Worm (Caenorhabditis elegans) whole organism, L4 larva: Measurements from ENCODE around the gene C18H7.7.

Source experiments
- T26A8.4 ChIP-seq: fragments of 200-800 bp; sonication (Bioruptor generic); IDR thresholded peaks from 2 replicates; pipeline ENCODE4 v1.3.6; 2022; ENCODE audit warnings: missing genetic modification characterization, missing compliant biosample characterization
- Y75B8A.6 ChIP-seq: fragments of 200-800 bp; sonication (Bioruptor generic); IDR thresholded peaks from 2 replicates; pipeline ENCODE4 v1.3.6; 2022; ENCODE audit warnings: missing genetic modification reagents, missing genetic modification characterization, missing compliant biosample characterization
- ama-1 ChIP-seq: fragments of 150-350 bp; optimal IDR thresholded peaks from 2 replicates; lab custom pipeline; 2014; ENCODE audit warnings: inconsistent platforms, mixed read lengths
- attf-4 ChIP-seq: sonication (generic microtip); optimal IDR thresholded peaks from 3 replicates; lab custom pipeline; 2017; ENCODE audit warnings: missing biosample characterization, missing genetic modification characterization
- ceh-20 ChIP-seq: fragments of 200-800 bp; sonication (Bioruptor generic); IDR thresholded peaks from 2 replicates; pipeline ENCODE4 v1.3.6; 2022; ENCODE audit warnings: missing genetic modification reagents, missing genetic modification characterization, missing compliant biosample characterization
- ceh-28 ChIP-seq: fragments of 150-350 bp; optimal IDR thresholded peaks from 2 replicates; lab custom pipeline; 2014; ENCODE audit warnings: missing biosample characterization, missing genetic modification reagents, missing genetic modification characterization
- ceh-32 ChIP-seq: sonication (generic microtip); optimal IDR thresholded peaks from 2 replicates; lab custom pipeline; 2016; ENCODE audit warnings: mild to moderate bottlenecking, missing genetic modification characterization, missing compliant biosample characterization; ENCODE audit not compliant: poor library complexity
- daf-16 ChIP-seq, 3 experiments: sonication (generic microtip); optimal IDR thresholded peaks; 2 replicates each; lab custom pipeline; 2016 to 2017; ENCODE audit warnings: missing genetic modification characterization in 3 of 3, missing genetic modification reagents in 3 of 3, mild to moderate bottlenecking in 2 of 3, missing compliant biosample characterization in 2 of 3, missing biosample characterization in 1 of 3, moderate library complexity in 1 of 3
- daf-19 ChIP-seq: fragments of 200-800 bp; sonication (Bioruptor generic); conservative IDR thresholded peaks from 2 replicates; pipeline ENCODE4 v1.3.6; 2022; ENCODE audit warnings: missing genetic modification characterization, missing compliant biosample characterization
- dmd-8 ChIP-seq: fragments of 200-800 bp; sonication (Bioruptor generic); IDR thresholded peaks from 2 replicates; pipeline ENCODE4 v1.3.6; 2022; ENCODE audit warnings: missing genetic modification characterization, missing compliant biosample characterization
- dmd-9 ChIP-seq: fragments of 200-800 bp; sonication (Bioruptor generic); IDR thresholded peaks from 2 replicates; pipeline ENCODE4 v1.3.6; 2022; ENCODE audit warnings: missing genetic modification reagents, missing genetic modification characterization, missing compliant biosample characterization
- dve-1 ChIP-seq: sonication (generic microtip); optimal IDR thresholded peaks from 2 replicates; lab custom pipeline; 2017; ENCODE audit warnings: antibody characterized with exemption, mild to moderate bottlenecking, missing genetic modification characterization, missing compliant biosample characterization; ENCODE audit not compliant: insufficient read depth
- egl-27 ChIP-seq: sonication (generic microtip); optimal IDR thresholded peaks from 3 replicates; lab custom pipeline; 2017; ENCODE audit warnings: missing biosample characterization, missing genetic modification reagents, missing genetic modification characterization
- gei-8 ChIP-seq: fragments of 200-800 bp; sonication (Bioruptor generic); optimal IDR thresholded peaks from 2 replicates; lab custom pipeline; 2018; ENCODE audit warnings: mild to moderate bottlenecking, missing genetic modification characterization, missing compliant biosample characterization
- hif-1 ChIP-seq, 2 experiments: sonication (generic microtip); optimal IDR thresholded peaks; 2 replicates each; lab custom pipeline; 2016 to 2017; ENCODE audit warnings: missing compliant biosample characterization in 2 of 2, missing genetic modification characterization in 2 of 2, missing genetic modification reagents in 2 of 2, missing genotype in 2 of 2, mild to moderate bottlenecking in 1 of 2
- hlh-30 ChIP-seq: sonication (generic microtip); optimal IDR thresholded peaks from 2 replicates; lab custom pipeline; 2017; ENCODE audit warnings: antibody characterized with exemption, mild to moderate bottlenecking, missing genetic modification characterization, missing compliant biosample characterization; ENCODE audit not compliant: insufficient read depth
- jun-1 ChIP-seq: fragments of 150-350 bp; optimal IDR thresholded peaks from 2 replicates; lab custom pipeline; 2014; ENCODE audit warnings: missing biosample characterization, missing genetic modification reagents, missing genetic modification characterization
- lim-7 ChIP-seq: fragments of 200-800 bp; sonication (Bioruptor generic); IDR thresholded peaks from 2 replicates; pipeline ENCODE4 v1.3.6; 2022; ENCODE audit warnings: missing genetic modification characterization, missing compliant biosample characterization
- lin-1 ChIP-seq: fragments of 200-800 bp; sonication (Bioruptor generic); IDR thresholded peaks from 2 replicates; pipeline ENCODE4 v1.3.6; 2022; ENCODE audit warnings: missing genetic modification reagents, missing genetic modification characterization, missing compliant biosample characterization
- lin-29 ChIP-seq: fragments of 200-800 bp; sonication (Bioruptor generic); IDR thresholded peaks from 2 replicates; pipeline ENCODE4 v1.3.6; 2022; ENCODE audit warnings: missing genetic modification reagents, missing genetic modification characterization, missing compliant biosample characterization
- madf-5 ChIP-seq, 2 experiments: fragments of 200-800 bp; sonication (Bioruptor generic); IDR thresholded peaks; 2 replicates each; pipeline ENCODE4 v1.3.6; 2022; ENCODE audit warnings: missing compliant biosample characterization in 2 of 2, missing genetic modification characterization in 2 of 2
- mxl-3 ChIP-seq: fragments of 200-800 bp; sonication (Bioruptor generic); optimal IDR thresholded peaks from 2 replicates; lab custom pipeline; 2018; ENCODE audit warnings: mild to moderate bottlenecking, missing genetic modification characterization, missing compliant biosample characterization
- nhr-237 ChIP-seq: sonication (generic microtip); optimal IDR thresholded peaks from 2 replicates; lab custom pipeline; 2017; ENCODE audit warnings: missing biosample characterization, missing genetic modification characterization
- nhr-28 ChIP-seq: fragments of 150-350 bp; optimal IDR thresholded peaks from 2 replicates; lab custom pipeline; 2014; ENCODE audit warnings: missing biosample characterization, missing genetic modification characterization
- nhr-48 ChIP-seq: sonication (generic microtip); optimal IDR thresholded peaks from 2 replicates; lab custom pipeline; 2016; ENCODE audit warnings: mild to moderate bottlenecking, missing genetic modification characterization, missing compliant biosample characterization
- pha-4 ChIP-seq, 2 experiments: fragments of 150-350 bp in 1 of 2; fragments of 200-800 bp in 1 of 2; sonication (Bioruptor generic) in 1 of 2; IDR thresholded peaks in 1 of 2; optimal IDR thresholded peaks in 1 of 2; 2 replicates each; pipeline versions ENCODE4 v1.3.6 to Lab custom; 2014 to 2022; ENCODE audit warnings: missing genetic modification characterization in 2 of 2, missing genetic modification reagents in 2 of 2, missing biosample characterization in 1 of 2, missing compliant biosample characterization in 1 of 2
- php-3 ChIP-seq: fragments of 200-800 bp; sonication (Bioruptor generic); IDR thresholded peaks from 2 replicates; pipeline ENCODE4 v1.3.6; 2022; ENCODE audit warnings: missing genetic modification reagents, missing genetic modification characterization, missing compliant biosample characterization
- sdz-12 ChIP-seq: fragments of 200-800 bp; sonication (Bioruptor generic); optimal IDR thresholded peaks from 2 replicates; lab custom pipeline; 2018; ENCODE audit warnings: mild to moderate bottlenecking, missing genetic modification characterization, missing compliant biosample characterization
- set-16 ChIP-seq: fragments of 200-800 bp; sonication (Bioruptor generic); IDR thresholded peaks from 2 replicates; pipeline ENCODE4 v1.3.6; 2022; ENCODE audit warnings: missing genetic modification reagents, missing genetic modification characterization, missing compliant biosample characterization
- spr-3 ChIP-seq: fragments of 200-800 bp; sonication (Bioruptor generic); optimal IDR thresholded peaks from 2 replicates; lab custom pipeline; 2018; ENCODE audit warnings: mild to moderate bottlenecking, missing genetic modification characterization, missing compliant biosample characterization
- tag-97 ChIP-seq: fragments of 200-800 bp; sonication (Bioruptor generic); IDR thresholded peaks from 2 replicates; pipeline ENCODE4 v1.3.6; 2022; ENCODE audit warnings: missing genetic modification characterization, missing compliant biosample characterization
- tra-1 ChIP-seq: fragments of 200-800 bp; sonication (Bioruptor generic); IDR thresholded peaks from 2 replicates; pipeline ENCODE4 v1.3.6; 2022; ENCODE audit warnings: missing genetic modification reagents, missing genetic modification characterization, missing compliant biosample characterization
- unc-39 ChIP-seq: sonication (generic microtip); optimal IDR thresholded peaks from 2 replicates; lab custom pipeline; 2017; ENCODE audit warnings: missing biosample characterization, missing genetic modification characterization
- unc-62 ChIP-seq, 3 experiments: fragments of 150-350 bp in 1 of 3; sonication (generic microtip); optimal IDR thresholded peaks in 2 of 3; peaks in 1 of 3; 1 replicate in 1 of 3; 2 replicates in 2 of 3; lab custom pipeline; 2014 to 2017; ENCODE audit warnings: missing biosample characterization in 3 of 3, missing genetic modification characterization in 3 of 3, missing genetic modification reagents in 3 of 3, missing genotype in 1 of 3

The C18H7.7 gene

ce11 chrIV:620324-620723 lies 24.1 kb upstream of the C18H7.7 start (continued):
- TF ChIP-seq dve-1 (tag; lab: Kevin White, UChicago) = no peak
- peak; percentile 71 for TF ChIP-seq dmd-9 (GFP tag; lab: Robert Waterston, UW)
- TF ChIP-seq unc-62 (GFP tag; optimal IDR thresholded peaks at IDR 0.05 in 1 of 2; lab: Kevin White, UChicago) = peak in 1 of 2 experiments; percentile 55
- no peak for TF ChIP-seq unc-62 (tag; optimal IDR thresholded peaks at IDR 0.05; lab: Kevin White, UChicago)
- no peak for TF ChIP-seq lin-29 (GFP tag; lab: Robert Waterston, UW)
- peak; percentile 62 for TF ChIP-seq tra-1 (GFP tag; lab: Robert Waterston, UW)
- TF ChIP-seq madf-5 (GFP tag; IDR thresholded peaks at IDR 0.05; lab: Robert Waterston, UW) = peak; percentile 20 to 75; a peak in 1 of 4 replicates
- TF ChIP-seq set-16 (GFP tag; lab: Robert Waterston, UW) = no peak
- no peak for TF ChIP-seq Y75B8A.6 (GFP tag; lab: Robert Waterston, UW)
- peak; percentile 71; the same call in 1 of the 2 replicates for TF ChIP-seq T26A8.4
- TF ChIP-seq mxl-3 = peak; percentile 20
- no peak for TF ChIP-seq ama-1 (lab: Kevin White, UChicago)
- no peak for TF ChIP-seq attf-4 (tag; lab: Kevin White, UChicago)
- TF ChIP-seq nhr-237 = no peak
- peak; percentile 21 for TF ChIP-seq nhr-48 (tag; lab: Kevin White, UChicago)
- peak; percentile 60; the same call in 1 of the 2 replicates for TF ChIP-seq lin-1
- peak; percentile 59 for TF ChIP-seq gei-8 (GFP tag; lab: Kevin White, UChicago)
- 0 out of 2 replicates have a peak, but pooled peaks have one; percentile 43 for TF ChIP-seq daf-19 (GFP tag; lab: Robert Waterston, UW)
- TF ChIP-seq ceh-28 = no peak
- TF ChIP-seq pha-4 (GFP tag; IDR thresholded peaks at IDR 0.05; lab: Robert Waterston, UW) = peak; percentile 81
- no peak for TF ChIP-seq pha-4 (tag; optimal IDR thresholded peaks at IDR 0.05; lab: Kevin White, UChicago)
- peak in 1 of 2 experiments; percentile 43 for TF ChIP-seq hif-1 (tag; optimal IDR thresholded peaks at IDR 0.05; lab: Kevin White, UChicago)
- peak; percentile 8 for TF ChIP-seq egl-27 (tag; lab: Kevin White, UChicago)
- no peak for TF ChIP-seq unc-39 (tag; lab: Kevin White, UChicago)
- no peak for TF ChIP-seq sdz-12 (GFP tag; lab: Kevin White, UChicago)

- TF ChIP-seq ama-1 (lab: Kevin White, UChicago) = no peak
- TF ChIP-seq unc-62 (GFP tag; optimal IDR thresholded peaks at IDR 0.05 in 1 of 2; lab: Kevin White, UChicago) = peak in 1 of 2 experiments; percentile 67
- no peak for TF ChIP-seq unc-62 (tag; optimal IDR thresholded peaks at IDR 0.05; lab: Kevin White, UChicago)
- TF ChIP-seq dve-1 (tag; lab: Kevin White, UChicago) = no peak
These were observed 23.6 kb upstream of the C18H7.7 start for ce11 chrIV:619766-620165.

ce11 chrIV:615244-615643 lies 19.1 kb upstream of the C18H7.7 start, which contains the start of gene C18H7.1:
Gene C18H7.1, plus strand, starts transcription at chrIV:615544.
- TF ChIP-seq dmd-8 (GFP tag; lab: Robert Waterston, UW) (no peak), nhr-28 (tag; lab: Kevin White, UChicago) (no peak), ceh-32 (no peak), tag-97 (no peak), php-3 (GFP tag; lab: Robert Waterston, UW) (no peak), ceh-28 (no peak)

- TF ChIP-seq jun-1 (tag; lab: Kevin White, UChicago) (no peak), spr-3 (GFP tag; lab: Kevin White, UChicago) (no peak), lim-7 (no peak)
These were observed 17.0 kb upstream of the C18H7.7 start for ce11 chrIV:613155-613554.

ce11 chrIV:607628-608027 lies 11.4 kb upstream of the C18H7.7 start:
- peak in 1 of 2 experiments; percentile 20 for TF ChIP-seq daf-16 (GFP tag; optimal IDR thresholded peaks at IDR 0.05; lab: Kevin White, UChicago)
- no peak for TF ChIP-seq daf-16 (tag; optimal IDR thresholded peaks at IDR 0.05; lab: Kevin White, UChicago)
- TF ChIP-seq hlh-30 = peak; percentile 20
- TF ChIP-seq ceh-20 (GFP tag; lab: Robert Waterston, UW) = no peak
